Fruit fly (Drosophila melanogaster) whole organism, embryonic: ENCODE results near the gene Cow.

Experiments
- Adf1 ChIP-seq: fragments of 200-800 bp; sonication (Bioruptor generic); IDR thresholded peaks from 2 replicates; pipeline ENCODE4 v1.3.6; 2022; ENCODE audit warnings: missing biosample characterization, missing genetic modification characterization
- Blimp-1 ChIP-seq: fragments of 200-800 bp; sonication (Bioruptor generic); optimal IDR thresholded peaks from 3 replicates; lab custom pipeline; 2018; ENCODE audit warnings: missing biosample characterization, missing genetic modification characterization, mild to moderate bottlenecking, moderate library complexity, missing genetic modification reagents
- CG12391 ChIP-seq: fragments of 200-800 bp; sonication (Bioruptor generic); optimal IDR thresholded peaks from 3 replicates; lab custom pipeline; 2018; ENCODE audit warnings: missing biosample characterization, mild to moderate bottlenecking, missing genetic modification characterization, moderate library complexity
- CG14710 ChIP-seq: fragments of 200-800 bp; sonication (Bioruptor generic); optimal IDR thresholded peaks from 3 replicates; lab custom pipeline; 2019; ENCODE audit warnings: missing biosample characterization, mild to moderate bottlenecking, missing genetic modification characterization, moderate library complexity
- CG15269 ChIP-seq: fragments of 200-800 bp; sonication (Bioruptor generic); optimal IDR thresholded peaks from 2 replicates; lab custom pipeline; 2018; ENCODE audit warnings: missing biosample characterization, mild to moderate bottlenecking, missing genetic modification characterization, moderate library complexity
- CG17361 ChIP-seq: fragments of 200-800 bp; sonication (Bioruptor generic); IDR thresholded peaks from 3 replicates; pipeline ENCODE4 v1.3.6; 2022; ENCODE audit warnings: missing biosample characterization, missing genetic modification characterization
- CG17568 ChIP-seq: fragments of 200-800 bp; sonication (Bioruptor generic); optimal IDR thresholded peaks from 2 replicates; lab custom pipeline; 2018; ENCODE audit warnings: missing biosample characterization, mild to moderate bottlenecking, missing genetic modification characterization, moderate library complexity
- CG2678 ChIP-seq: fragments of 200-800 bp; sonication (Bioruptor generic); optimal IDR thresholded peaks from 3 replicates; lab custom pipeline; 2019; ENCODE audit warnings: missing biosample characterization, mild to moderate bottlenecking, missing genetic modification characterization, moderate library complexity
- CG30403 ChIP-seq: fragments of 200-800 bp; sonication (Bioruptor generic); optimal IDR thresholded peaks from 3 replicates; lab custom pipeline; 2016; ENCODE audit warnings: missing biosample characterization, missing genetic modification characterization
- CG31224 ChIP-seq: fragments of 200-800 bp; sonication (Bioruptor generic); IDR thresholded peaks from 2 replicates; pipeline ENCODE4 v1.3.6; 2022; ENCODE audit warnings: missing biosample characterization, missing genetic modification characterization
- CG32767 ChIP-seq: fragments of 200-800 bp; sonication (Bioruptor generic); IDR thresholded peaks from 2 replicates; pipeline ENCODE4 v1.3.6; 2022; ENCODE audit warnings: missing biosample characterization, missing genetic modification characterization
- CG32772 ChIP-seq: fragments of 200-800 bp; sonication (Bioruptor generic); IDR thresholded peaks from 2 replicates; pipeline ENCODE4 v1.3.6; 2022; ENCODE audit warnings: missing biosample characterization, missing genetic modification characterization
- CG34224 ChIP-seq: fragments of 200-800 bp; sonication (Bioruptor generic); IDR thresholded peaks from 3 replicates; pipeline ENCODE4 v1.3.6; 2022; ENCODE audit warnings: missing biosample characterization, missing genetic modification characterization; ENCODE audit not compliant: partially characterized antibody
- CG4360 ChIP-seq: fragments of 200-800 bp; sonication (Bioruptor generic); IDR thresholded peaks from 2 replicates; pipeline ENCODE4 v1.3.6; 2022; ENCODE audit warnings: missing biosample characterization, missing genetic modification characterization
- CG5180 ChIP-seq: fragments of 200-800 bp; sonication (Bioruptor generic); optimal IDR thresholded peaks from 3 replicates; lab custom pipeline; 2017; ENCODE audit warnings: missing biosample characterization, missing genetic modification characterization, mild to moderate bottlenecking, moderate library complexity, missing genetic modification reagents
- CG5245 ChIP-seq: fragments of 200-800 bp; sonication (Bioruptor generic); optimal IDR thresholded peaks from 3 replicates; lab custom pipeline; 2016; ENCODE audit warnings: missing biosample characterization, missing genetic modification characterization
- CG6175 ChIP-seq: fragments of 200-800 bp; sonication (Bioruptor generic); IDR thresholded peaks from 3 replicates; pipeline ENCODE4 v1.3.6; 2022; ENCODE audit warnings: missing biosample characterization, missing genetic modification characterization
- Doc2 ChIP-seq: fragments of 200-800 bp; sonication (Bioruptor generic); IDR thresholded peaks from 2 replicates; pipeline ENCODE4 v1.3.6; 2022; ENCODE audit warnings: missing biosample characterization, missing genetic modification characterization
- Ets65A ChIP-seq: fragments of 200-800 bp; sonication (Bioruptor generic); peaks from one replicate; lab custom pipeline; 2016; ENCODE audit warnings: missing biosample characterization, missing genetic modification characterization
- Hr39 ChIP-seq: fragments of >200 bp; optimal IDR thresholded peaks from 2 replicates; lab custom pipeline; 2017
- Kr ChIP-seq: fragments of 200-800 bp; sonication (Bioruptor generic); optimal IDR thresholded peaks from 2 replicates; lab custom pipeline; 2017; ENCODE audit warnings: missing biosample characterization, mild to moderate bottlenecking, missing genetic modification characterization
- Mrtf ChIP-seq: fragments of 200-800 bp; sonication (Bioruptor generic); IDR thresholded peaks from 3 replicates; pipeline ENCODE4 v1.3.6; 2022; ENCODE audit warnings: missing biosample characterization, missing genetic modification characterization
- Rfx ChIP-seq: fragments of 200-800 bp; sonication (Bioruptor generic); IDR thresholded peaks from 2 replicates; pipeline ENCODE4 v1.3.6; 2022; ENCODE audit warnings: missing biosample characterization, missing genetic modification characterization
- Scr ChIP-seq: fragments of 200-800 bp; sonication (Bioruptor generic); IDR thresholded peaks from 2 replicates; pipeline ENCODE4 v1.3.6; 2022; ENCODE audit warnings: missing biosample characterization, missing genetic modification characterization; ENCODE audit not compliant: partially characterized antibody
- Sin3A ChIP-seq: fragments of >200 bp; optimal IDR thresholded peaks from 2 replicates; lab custom pipeline; 2018
- Six4 ChIP-seq: fragments of 200-800 bp; sonication (Bioruptor generic); optimal IDR thresholded peaks from 2 replicates; lab custom pipeline; 2016; ENCODE audit warnings: missing biosample characterization, missing genetic modification characterization
- Sry-β ChIP-seq: fragments of 200-800 bp; sonication (Bioruptor generic); optimal IDR thresholded peaks from 2 replicates; lab custom pipeline; 2018; ENCODE audit warnings: missing biosample characterization, mild to moderate bottlenecking, missing genetic modification characterization, moderate library complexity
- Stat92E ChIP-seq, 3 experiments: fragments of >200 bp in 2 of 3; fragments of 200-800 bp in 1 of 3; sonication (Bioruptor generic) in 1 of 3; optimal IDR thresholded peaks; 2 replicates each; lab custom pipeline; 2017 to 2019; ENCODE audit warnings: missing biosample characterization in 3 of 3, missing genetic modification characterization in 3 of 3, mild to moderate bottlenecking in 1 of 3, moderate library complexity in 1 of 3
- bowl ChIP-seq: fragments of 200-800 bp; sonication (Bioruptor generic); IDR thresholded peaks from 2 replicates; pipeline ENCODE4 v1.3.6; 2022; ENCODE audit warnings: missing biosample characterization, missing genetic modification characterization
- cato ChIP-seq: fragments of 200-800 bp; sonication (Bioruptor generic); optimal IDR thresholded peaks from 2 replicates; lab custom pipeline; 2016; ENCODE audit warnings: missing biosample characterization, missing genetic modification characterization, borderline replicate concordance
- cg ChIP-seq: fragments of 200-800 bp; sonication (Bioruptor generic); optimal IDR thresholded peaks from 3 replicates; lab custom pipeline; 2019; ENCODE audit warnings: missing biosample characterization, mild to moderate bottlenecking, missing genetic modification characterization, moderate library complexity
- ci ChIP-seq: fragments of 200-800 bp; sonication (Bioruptor generic); IDR thresholded peaks from 3 replicates; pipeline ENCODE4 v1.3.6; 2022; ENCODE audit warnings: missing biosample characterization, missing genetic modification characterization
- dmrt11E ChIP-seq: fragments of 200-800 bp; sonication (Bioruptor generic); optimal IDR thresholded peaks from 3 replicates; lab custom pipeline; 2018; ENCODE audit warnings: missing biosample characterization, mild to moderate bottlenecking, missing genetic modification characterization, moderate library complexity
- ewg ChIP-seq: fragments of 200-800 bp; sonication (Bioruptor generic); optimal IDR thresholded peaks from 3 replicates; lab custom pipeline; 2017; ENCODE audit warnings: mild to moderate bottlenecking, missing biosample characterization, missing genetic modification reagents, missing genetic modification characterization
- exex ChIP-seq: fragments of 200-800 bp; sonication (Bioruptor generic); optimal IDR thresholded peaks from 4 replicates; lab custom pipeline; 2018; ENCODE audit warnings: missing biosample characterization, mild to moderate bottlenecking, missing genetic modification characterization, moderate library complexity
- gem ChIP-seq: fragments of 200-800 bp; sonication (Bioruptor generic); optimal IDR thresholded peaks from 2 replicates; lab custom pipeline; 2019; ENCODE audit warnings: missing biosample characterization, mild to moderate bottlenecking, missing genetic modification characterization, moderate library complexity
- grn ChIP-seq: fragments of 200-800 bp; sonication (Bioruptor generic); optimal IDR thresholded peaks from 3 replicates; lab custom pipeline; 2017; ENCODE audit warnings: missing biosample characterization, missing genetic modification characterization
- jigr1 ChIP-seq: fragments of 200-800 bp; sonication (Bioruptor generic); IDR thresholded peaks from 3 replicates; pipeline ENCODE4 v1.3.6; 2022; ENCODE audit warnings: missing biosample characterization, missing genetic modification characterization
- jing ChIP-seq: fragments of 200-800 bp; sonication (Bioruptor generic); optimal IDR thresholded peaks from 2 replicates; lab custom pipeline; 2018; ENCODE audit warnings: missing biosample characterization, mild to moderate bottlenecking, missing genetic modification characterization
- kay ChIP-seq: fragments of 200-800 bp; sonication (Bioruptor generic); optimal IDR thresholded peaks from 2 replicates; lab custom pipeline; 2016; ENCODE audit warnings: missing biosample characterization, missing genetic modification characterization
- knrl ChIP-seq: fragments of 200-800 bp; sonication (Bioruptor generic); IDR thresholded peaks from 3 replicates; pipeline ENCODE4 v1.3.6; 2022; ENCODE audit warnings: missing biosample characterization, missing genetic modification characterization; ENCODE audit not compliant: partially characterized antibody
- lab ChIP-seq: fragments of 200-800 bp; sonication (Bioruptor generic); optimal IDR thresholded peaks from 3 replicates; lab custom pipeline; 2017; ENCODE audit warnings: missing biosample characterization, missing genetic modification characterization, mild to moderate bottlenecking, moderate library complexity, missing genetic modification reagents
- mirr ChIP-seq: fragments of 200-800 bp; sonication (Bioruptor generic); optimal IDR thresholded peaks from 3 replicates; lab custom pipeline; 2018; ENCODE audit warnings: missing biosample characterization, mild to moderate bottlenecking, missing genetic modification characterization
- prd ChIP-seq, 3 experiments: fragments of >200 bp in 2 of 3; fragments of 200-800 bp in 1 of 3; sonication (Bioruptor generic) in 1 of 3; optimal IDR thresholded peaks in 2 of 3; IDR thresholded peaks in 1 of 3; 2 replicates in 2 of 3; 3 replicates in 1 of 3; pipeline versions ENCODE4 v1.3.6 to Lab custom; 2017 to 2022; ENCODE audit warnings: missing biosample characterization in 1 of 3, missing genetic modification characterization in 1 of 3
- row ChIP-seq: fragments of 200-800 bp; sonication (Bioruptor generic); IDR thresholded peaks from 3 replicates; pipeline ENCODE4 v1.3.6; 2022; ENCODE audit warnings: missing biosample characterization, missing genetic modification characterization
- trh ChIP-seq: fragments of 200-800 bp; sonication (Bioruptor generic); optimal IDR thresholded peaks from 2 replicates; lab custom pipeline; 2016; ENCODE audit warnings: missing biosample characterization, missing genetic modification characterization
- twi ChIP-seq: fragments of 200-800 bp; optimal IDR thresholded peaks from 2 replicates; lab custom pipeline; 2019; ENCODE audit warnings: missing biosample characterization, mild to moderate bottlenecking, missing genetic modification characterization, moderate library complexity
- unpg ChIP-seq: fragments of 200-800 bp; sonication (Bioruptor generic); optimal IDR thresholded peaks from 3 replicates; lab custom pipeline; 2018; ENCODE audit warnings: missing biosample characterization, mild to moderate bottlenecking, missing genetic modification characterization, moderate library complexity

The Cow gene

dm6 chr3R:23027428-23027813 lies 85.1 kb downstream of the Cow start:
- TF ChIP-seq ewg (GFP tag; lab: Kevin White, UChicago) (no peak), Six4 (GFP tag; lab: Kevin White, UChicago) (no peak), CG2678 (tag; lab: Kevin White, UChicago) (no peak), CG4360 (GFP tag; lab: Robert Waterston, UW) (peak; percentile 44), CG34224 (GFP tag; lab: Robert Waterston, UW) (no peak), CG17568 (GFP tag; lab: Kevin White, UChicago) (no peak), jing (GFP tag; lab: Kevin White, UChicago) (no peak), twi (tag; lab: Kevin White, UChicago) (peak; percentile 96), exex (tag; lab: Kevin White, UChicago) (no peak), CG17361 (GFP tag; lab: Robert Waterston, UW) (0 out of 3 replicates have a peak, but pooled peaks have one; percentile 3), CG12391 (tag; lab: Kevin White, UChicago) (no peak), trh (GFP tag; lab: Kevin White, UChicago) (no peak), cato (no peak), Rfx (no peak), bowl (GFP tag; lab: Robert Waterston, UW) (no peak), prd (optimal IDR thresholded peaks at IDR 0.05; lab: Kevin White, UChicago) (no peak), prd (GFP tag; IDR thresholded peaks at IDR 0.05; lab: Robert Waterston, UW) (no peak)

dm6 chr3R:23026652-23027427 lies 85.7 kb downstream of the Cow start, which contains the start of gene lmd:
Gene lmd (minus strand): TSS chr3R:23026713.
- no peak for TF ChIP-seq jigr1 (GFP tag; lab: Robert Waterston, UW)
- no peak for TF ChIP-seq Stat92E (GFP tag; optimal IDR thresholded peaks at IDR 0.05; lab: Kevin White, UChicago)
- TF ChIP-seq CG14710 (tag; lab: Kevin White, UChicago) = peak; percentile 4
- TF ChIP-seq kay = no peak
- TF ChIP-seq dmrt11E (tag; lab: Kevin White, UChicago) = peak; percentile 14
- peak; percentile 58; the same call in 1 of the 3 replicates for TF ChIP-seq CG6175
- no peak for TF ChIP-seq ci (GFP tag; lab: Robert Waterston, UW)
- no peak for TF ChIP-seq grn (GFP tag; lab: Kevin White, UChicago)
- TF ChIP-seq knrl = no peak
- no peak for TF ChIP-seq Hr39 (lab: Kevin White, UChicago)
- TF ChIP-seq Mrtf (GFP tag; lab: Robert Waterston, UW) = no peak
- TF ChIP-seq cg (GFP tag; lab: Kevin White, UChicago) = no peak
- 0 out of 3 replicates have a peak, but pooled peaks have one; percentile 7 for TF ChIP-seq row (GFP tag; lab: Robert Waterston, UW)
- no peak for TF ChIP-seq CG31224 (GFP tag; lab: Robert Waterston, UW)
- no peak for TF ChIP-seq CG32767
- TF ChIP-seq Sry-β = no peak
- TF ChIP-seq CG32772 = 0 out of 2 replicates have a peak, but pooled peaks have one; percentile 10
- peak; percentile 79 for TF ChIP-seq Adf1 (GFP tag; lab: Robert Waterston, UW)
- no peak for TF ChIP-seq Scr
- TF ChIP-seq lab = no peak
- no peak for TF ChIP-seq CG12391 (tag; lab: Kevin White, UChicago)
- no peak for TF ChIP-seq mirr
- TF ChIP-seq CG30403 = no peak
- peak; percentile 54 for TF ChIP-seq Ets65A (GFP tag; lab: Kevin White, UChicago)
- TF ChIP-seq Kr (GFP tag; lab: Kevin White, UChicago) = no peak
- no peak for TF ChIP-seq Blimp-1 (GFP tag; lab: Kevin White, UChicago)
- no peak for TF ChIP-seq Doc2 (GFP tag; lab: Robert Waterston, UW)
- TF ChIP-seq CG15269 = no peak
- no peak for TF ChIP-seq CG5245
- TF ChIP-seq Sin3A (lab: Kevin White, UChicago) = no peak
- no peak for TF ChIP-seq unpg (GFP tag; lab: Kevin White, UChicago)
- TF ChIP-seq CG5180 = no peak
- TF ChIP-seq CG4360 (GFP tag; lab: Robert Waterston, UW) = peak; percentile 77
- peak; percentile 29 for TF ChIP-seq gem (tag; lab: Kevin White, UChicago)
